Worm (Caenorhabditis elegans): ENCODE results near the gene T02G5.15.

Gene T02G5.15

DNA sequence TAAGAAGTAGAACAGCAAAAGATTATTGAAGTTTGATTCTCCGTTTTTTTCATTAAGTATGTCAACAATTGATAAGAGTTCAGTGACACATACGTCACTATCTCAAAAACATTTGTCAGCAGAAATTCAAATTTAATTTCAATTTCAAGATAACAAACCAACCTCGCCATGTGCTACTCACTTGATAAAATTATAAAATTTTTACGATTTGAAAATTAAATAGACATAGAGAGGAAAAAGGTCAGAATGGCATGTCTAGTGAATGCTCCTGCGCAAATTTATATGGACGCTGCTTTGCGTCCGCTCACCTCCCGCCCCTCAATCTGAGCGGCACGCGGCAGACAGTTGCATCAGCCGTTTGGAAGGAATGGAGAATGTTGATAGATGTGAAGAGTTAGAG lies 23.9 kb upstream of the T02G5.15 start:
- TF ChIP-seq B0019.2 (GFP tag; conservative IDR thresholded peaks at IDR 0.05) (no peak), F57C9.4 (tag; optimal IDR thresholded peaks at IDR 0.05) (no peak), nhr-90 (tag; optimal IDR thresholded peaks at IDR 0.05) (peak; percentile 57), chd-7 (tag; optimal IDR thresholded peaks at IDR 0.05) (peak; percentile 30), lir-1 (GFP tag; conservative IDR thresholded peaks at IDR 0.05) (no peak), cebp-2 (GFP tag; IDR thresholded peaks at IDR 0.05) (no peak), Y95B8A.8 (GFP tag; IDR thresholded peaks at IDR 0.05) (no peak), F55B11.4 (tag; optimal IDR thresholded peaks at IDR 0.05; ENCODE audit: borderline replicate concordance, insufficient read depth) (no peak), repo-1 (tag; optimal IDR thresholded peaks at IDR 0.05) (no peak), F37B4.10 (GFP tag; IDR thresholded peaks at IDR 0.05) (no peak), F33H1.4 (GFP tag; IDR thresholded peaks at IDR 0.05) (no peak), atf-7 (tag; optimal IDR thresholded peaks at IDR 0.05) (peak; percentile 89), snpc-4 (GFP tag; optimal IDR thresholded peaks at IDR 0.05) (no peak), snpc-4 (tag; optimal IDR thresholded peaks at IDR 0.05) (peak in 2 of 4 experiments; percentile 10 to 13), C06A6.2 (GFP tag; conservative IDR thresholded peaks at IDR 0.05) (peak; percentile 39; the same call in 1 of the 2 replicates), dox-1 (GFP tag; IDR thresholded peaks at IDR 0.05) (peak; percentile 55; the same call in 1 of the 2 replicates), F52B5.7 (tag; optimal IDR thresholded peaks at IDR 0.05) (no peak), F57A8.1 (GFP tag; optimal IDR thresholded peaks at IDR 0.05) (no peak), let-607 (tag; optimal IDR thresholded peaks at IDR 0.05) (peak in 1 of 2 experiments; percentile 85), hlh-12 (tag; optimal IDR thresholded peaks at IDR 0.05) (no peak), lin-40 (tag; optimal IDR thresholded peaks at IDR 0.05) (no peak), tbp1 (GFP tag; optimal IDR thresholded peaks at IDR 0.05) (peak; percentile 32), mes-4 (tag; optimal IDR thresholded peaks at IDR 0.05) (no peak), ztf-22 (GFP tag; optimal IDR thresholded peaks at IDR 0.05) (peak; percentile 79), akir-1 (GFP tag; optimal IDR thresholded peaks at IDR 0.05) (no peak), cebp-1 (GFP tag; IDR thresholded peaks at IDR 0.05) (no peak), cebp-1 (tag; optimal IDR thresholded peaks at IDR 0.05) (peak; percentile 41), madf-3 (GFP tag; IDR thresholded peaks at IDR 0.05) (no peak), B0336.3 (GFP tag; IDR thresholded peaks at IDR 0.05) (0 out of 2 replicates have a peak, but pooled peaks have one; percentile 44), nhr-80 (tag; optimal IDR thresholded peaks at IDR 0.05) (peak; percentile 98), ztf-3 (GFP tag; optimal IDR thresholded peaks at IDR 0.05) (no peak), nfyb-1 (GFP tag; IDR thresholded peaks at IDR 0.05) (0 out of 2 replicates have a peak, but pooled peaks have one; percentile 47), madf-10 (tag; optimal IDR thresholded peaks at IDR 0.05) (peak; percentile 21)

DNA sequence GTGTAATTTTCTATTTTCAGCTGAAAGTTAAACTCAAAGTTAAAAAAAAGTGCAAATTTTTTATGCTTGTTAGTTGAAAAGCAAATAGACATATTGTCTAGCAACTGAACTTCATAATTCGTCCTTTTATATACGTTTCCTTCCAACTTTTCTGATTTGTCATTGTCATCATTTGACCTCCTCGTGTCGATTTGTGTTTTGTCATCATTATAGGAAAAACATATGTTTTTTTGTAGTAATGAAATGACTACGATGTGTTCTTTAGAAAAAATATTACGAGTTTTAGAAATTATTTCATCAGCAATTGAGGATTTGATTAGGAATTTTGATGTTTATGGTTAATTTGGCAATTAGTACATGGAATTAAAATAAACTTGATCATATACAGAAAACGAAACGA lies 23.3 kb upstream of the T02G5.15 start:
- TF ChIP-seq dpl-1 (GFP tag; optimal IDR thresholded peaks at IDR 0.05): no peak
- no peak for TF ChIP-seq B0035.1 (tag; optimal IDR thresholded peaks at IDR 0.05)
- no peak for TF ChIP-seq attf-5 (GFP tag; optimal IDR thresholded peaks at IDR 0.05)
- TF ChIP-seq lir-1 (GFP tag; conservative IDR thresholded peaks at IDR 0.05): no peak
- no peak for TF ChIP-seq attf-6 (GFP tag; IDR thresholded peaks at IDR 0.05)

DNA sequence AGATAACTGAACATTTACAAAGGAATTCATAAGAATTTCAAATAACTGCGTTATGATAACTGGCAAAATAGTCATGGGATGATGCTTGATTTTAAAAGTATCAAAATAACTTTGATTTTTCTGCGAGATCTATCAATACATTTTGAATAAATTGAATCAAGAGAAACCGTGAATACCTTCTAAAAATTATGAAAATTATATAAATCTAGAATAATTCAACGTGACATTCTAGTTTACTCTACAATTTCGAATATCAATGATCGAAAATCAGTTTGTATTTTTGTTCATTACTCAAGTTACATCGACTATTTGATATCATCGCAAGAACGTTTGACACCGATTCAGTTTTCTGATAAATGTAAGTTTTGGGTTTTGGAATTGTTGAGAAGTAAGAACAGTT lies 22.4 kb upstream of the T02G5.15 start, which contains the start of gene acs-6:
Gene acs-6 (plus strand): TSS at position 301 of the 400 bp plus-strand sequence.
- TF ChIP-seq hsf-1 (GFP tag; IDR thresholded peaks at IDR 0.05) (no peak), snpc-1.3 (tag; optimal IDR thresholded peaks at IDR 0.05; ENCODE audit: insufficient read depth) (no peak)
